Fruit fly (Drosophila melanogaster) whole organism, embryonic: Measurements from ENCODE around the gene CG17637.

Experiments
- CG10565 ChIP-seq: fragments of 200-800 bp; sonication (Bioruptor generic); optimal IDR thresholded peaks from 3 replicates; lab custom pipeline; 2016; ENCODE audit warnings: missing biosample characterization, mild to moderate bottlenecking, missing genetic modification characterization
- CG10959 ChIP-seq: fragments of 200-800 bp; sonication (Bioruptor generic); IDR thresholded peaks from 2 replicates; pipeline ENCODE4 v1.3.6; 2022; ENCODE audit warnings: missing biosample characterization, missing genetic modification characterization
- CG11695 ChIP-seq: fragments of 200-800 bp; sonication (Bioruptor generic); IDR thresholded peaks from 3 replicates; pipeline ENCODE4 v1.3.6; 2022; ENCODE audit warnings: missing biosample characterization, missing genetic modification characterization
- CG14667 ChIP-seq: fragments of 200-800 bp; sonication (Bioruptor generic); IDR thresholded peaks from 2 replicates; pipeline ENCODE4 v1.3.6; 2022; ENCODE audit warnings: missing biosample characterization, missing genetic modification characterization
- CG14710 ChIP-seq: fragments of 200-800 bp; sonication (Bioruptor generic); optimal IDR thresholded peaks from 3 replicates; lab custom pipeline; 2019; ENCODE audit warnings: missing biosample characterization, mild to moderate bottlenecking, missing genetic modification characterization, moderate library complexity
- CG17612 ChIP-seq: fragments of 200-800 bp; sonication (Bioruptor generic); IDR thresholded peaks from 2 replicates; pipeline ENCODE4 v1.3.6; 2022; ENCODE audit warnings: missing biosample characterization, missing genetic modification characterization
- CG17829 ChIP-seq: fragments of 200-800 bp; optimal IDR thresholded peaks from 2 replicates; lab custom pipeline; 2019; ENCODE audit warnings: missing biosample characterization, mild to moderate bottlenecking, missing genetic modification characterization, moderate library complexity
- CG17912 ChIP-seq: fragments of 200-800 bp; sonication (Bioruptor generic); optimal IDR thresholded peaks from 2 replicates; lab custom pipeline; 2018; ENCODE audit warnings: missing biosample characterization, mild to moderate bottlenecking, missing genetic modification characterization
- CG2202 ChIP-seq: fragments of 200-800 bp; sonication (Bioruptor generic); optimal IDR thresholded peaks from 2 replicates; lab custom pipeline; 2018; ENCODE audit warnings: missing biosample characterization, mild to moderate bottlenecking, missing genetic modification characterization
- CG30020 ChIP-seq: fragments of 200-800 bp; optimal IDR thresholded peaks from 2 replicates; lab custom pipeline; 2019; ENCODE audit warnings: missing biosample characterization, mild to moderate bottlenecking, missing genetic modification characterization, moderate library complexity
- CG31365 ChIP-seq: fragments of 200-800 bp; sonication (Bioruptor generic); optimal IDR thresholded peaks from 2 replicates; lab custom pipeline; 2018; ENCODE audit warnings: missing biosample characterization, mild to moderate bottlenecking, missing genetic modification characterization
- CG31388 ChIP-seq: fragments of 200-800 bp; sonication (Bioruptor generic); optimal IDR thresholded peaks from 2 replicates; lab custom pipeline; 2016; ENCODE audit warnings: missing biosample characterization, missing genetic modification characterization
- CG3163 ChIP-seq: fragments of 200-800 bp; sonication (Bioruptor generic); optimal IDR thresholded peaks from 3 replicates; lab custom pipeline; 2016; ENCODE audit warnings: missing biosample characterization, missing genetic modification characterization
- CG33557 ChIP-seq: fragments of 200-800 bp; sonication (Bioruptor generic); optimal IDR thresholded peaks from 2 replicates; lab custom pipeline; 2019; ENCODE audit warnings: missing biosample characterization, mild to moderate bottlenecking, missing genetic modification characterization, moderate library complexity
- CG3407 ChIP-seq: fragments of 200-800 bp; sonication (Bioruptor generic); optimal IDR thresholded peaks from 2 replicates; lab custom pipeline; 2018; ENCODE audit warnings: missing biosample characterization, mild to moderate bottlenecking, missing genetic modification characterization
- CG4707 ChIP-seq: fragments of 200-800 bp; sonication (Bioruptor generic); optimal IDR thresholded peaks from 2 replicates; lab custom pipeline; 2018; ENCODE audit warnings: missing biosample characterization, mild to moderate bottlenecking, missing genetic modification characterization, moderate library complexity
- CG4854 ChIP-seq: fragments of 200-800 bp; sonication (Bioruptor generic); optimal IDR thresholded peaks from 2 replicates; lab custom pipeline; 2016; ENCODE audit warnings: missing biosample characterization, missing genetic modification characterization, inconsistent platforms
- CG6791 ChIP-seq: fragments of 200-800 bp; sonication (Bioruptor generic); IDR thresholded peaks from 3 replicates; pipeline ENCODE4 v1.3.6; 2022; ENCODE audit warnings: missing biosample characterization, missing genetic modification characterization; ENCODE audit not compliant: partially characterized antibody
- CG6813 ChIP-seq: fragments of 200-800 bp; sonication (Bioruptor generic); optimal IDR thresholded peaks from 2 replicates; lab custom pipeline; 2017; ENCODE audit warnings: missing biosample characterization, missing genetic modification characterization, mild to moderate bottlenecking, moderate library complexity, missing genetic modification reagents
- CG8359 ChIP-seq: fragments of 200-800 bp; sonication (Bioruptor generic); optimal IDR thresholded peaks from 2 replicates; lab custom pipeline; 2017; ENCODE audit warnings: missing biosample characterization, mild to moderate bottlenecking, missing genetic modification characterization, borderline replicate concordance
- CG8765 ChIP-seq: fragments of 200-800 bp; sonication (Bioruptor generic); IDR thresholded peaks from 2 replicates; pipeline ENCODE4 v1.3.6; 2022; ENCODE audit warnings: missing biosample characterization, missing genetic modification characterization
- CG9215 ChIP-seq: fragments of 200-800 bp; sonication (Bioruptor generic); IDR thresholded peaks from 2 replicates; pipeline ENCODE4 v1.3.6; 2022; ENCODE audit warnings: missing biosample characterization, missing genetic modification characterization
- Chrac-16 ChIP-seq: fragments of 200-800 bp; sonication (Bioruptor generic); optimal IDR thresholded peaks from 3 replicates; lab custom pipeline; 2016; ENCODE audit warnings: missing biosample characterization, missing genetic modification characterization
- D19A ChIP-seq: fragments of 200-800 bp; optimal IDR thresholded peaks from 3 replicates; lab custom pipeline; 2019; ENCODE audit warnings: missing biosample characterization, mild to moderate bottlenecking, missing genetic modification characterization, moderate library complexity
- Dbx ChIP-seq: fragments of 200-800 bp; sonication (Bioruptor generic); IDR thresholded peaks from 3 replicates; pipeline ENCODE4 v1.3.6; 2022; ENCODE audit warnings: missing biosample characterization, missing genetic modification characterization
- Dfd ChIP-seq, 2 experiments: fragments of >200 bp; optimal IDR thresholded peaks; 2 replicates each; lab custom pipeline; 2017; ENCODE audit warnings: missing biosample characterization in 2 of 2, missing genetic modification characterization in 2 of 2
- Dll ChIP-seq: fragments of 200-800 bp; sonication (Bioruptor generic); IDR thresholded peaks from 4 replicates; pipeline ENCODE4 v1.3.6; 2022; ENCODE audit warnings: missing biosample characterization, missing genetic modification characterization; ENCODE audit not compliant: partially characterized antibody
- Drgx ChIP-seq: fragments of 200-800 bp; sonication (Bioruptor generic); IDR thresholded peaks from 2 replicates; pipeline ENCODE4 v1.3.6; 2022; ENCODE audit warnings: missing biosample characterization, missing genetic modification characterization
- HmgZ ChIP-seq: fragments of 200-800 bp; sonication (Bioruptor generic); optimal IDR thresholded peaks from 2 replicates; lab custom pipeline; 2018; ENCODE audit warnings: missing biosample characterization, mild to moderate bottlenecking, missing genetic modification characterization
- Optix ChIP-seq: fragments of 200-800 bp; sonication (Bioruptor generic); IDR thresholded peaks from 3 replicates; pipeline ENCODE4 v1.3.6; 2022; ENCODE audit warnings: missing biosample characterization, missing genetic modification characterization
- Rx ChIP-seq: fragments of 200-800 bp; sonication (Bioruptor generic); IDR thresholded peaks from 2 replicates; pipeline ENCODE4 v1.3.6; 2022; ENCODE audit warnings: missing biosample characterization, missing genetic modification characterization
- Sox102F ChIP-seq: fragments of 200-800 bp; sonication (Bioruptor generic); optimal IDR thresholded peaks from 2 replicates; lab custom pipeline; 2018; ENCODE audit warnings: missing biosample characterization, mild to moderate bottlenecking, missing genetic modification characterization, moderate library complexity
- al ChIP-seq: fragments of 200-800 bp; sonication (Bioruptor generic); IDR thresholded peaks from 2 replicates; pipeline ENCODE4 v1.3.6; 2022; ENCODE audit warnings: missing biosample characterization, missing genetic modification characterization
- ase ChIP-seq: fragments of 200-800 bp; sonication (Bioruptor generic); IDR thresholded peaks from 3 replicates; pipeline ENCODE4 v1.3.6; 2022; ENCODE audit warnings: missing biosample characterization, missing genetic modification characterization
- ato ChIP-seq: fragments of 200-800 bp; sonication (Bioruptor generic); IDR thresholded peaks from 2 replicates; pipeline ENCODE4 v1.3.6; 2022; ENCODE audit warnings: missing biosample characterization, missing genetic modification characterization; ENCODE audit not compliant: partially characterized antibody
- bigmax ChIP-seq: fragments of 200-800 bp; sonication (Bioruptor generic); optimal IDR thresholded peaks from 2 replicates; lab custom pipeline; 2018; ENCODE audit warnings: missing biosample characterization, mild to moderate bottlenecking, missing genetic modification characterization
- btn ChIP-seq: fragments of 200-800 bp; sonication (Bioruptor generic); optimal IDR thresholded peaks from 2 replicates; lab custom pipeline; 2016; ENCODE audit warnings: missing biosample characterization, missing genetic modification characterization
- dimm ChIP-seq: fragments of 200-800 bp; sonication (Bioruptor generic); IDR thresholded peaks from 2 replicates; pipeline ENCODE4 v1.3.6; 2022; ENCODE audit warnings: missing biosample characterization, missing genetic modification characterization
- dm ChIP-seq: fragments of 200-800 bp; sonication (Bioruptor generic); optimal IDR thresholded peaks from 3 replicates; lab custom pipeline; 2016; ENCODE audit warnings: missing biosample characterization, missing genetic modification characterization
- eyg ChIP-seq: fragments of 200-800 bp; sonication (Bioruptor generic); optimal IDR thresholded peaks from 3 replicates; lab custom pipeline; 2016; ENCODE audit warnings: missing biosample characterization, missing genetic modification characterization
- gcm ChIP-seq: fragments of 200-800 bp; sonication (Bioruptor generic); optimal IDR thresholded peaks from 2 replicates; lab custom pipeline; 2019; ENCODE audit warnings: missing biosample characterization, mild to moderate bottlenecking, missing genetic modification characterization, moderate library complexity
- knrl ChIP-seq: fragments of 200-800 bp; sonication (Bioruptor generic); IDR thresholded peaks from 3 replicates; pipeline ENCODE4 v1.3.6; 2022; ENCODE audit warnings: missing biosample characterization, missing genetic modification characterization; ENCODE audit not compliant: partially characterized antibody
- lola ChIP-seq, 3 experiments: fragments of >200 bp in 2 of 3; fragments of 200-800 bp in 1 of 3; sonication (Bioruptor generic) in 1 of 3; optimal IDR thresholded peaks; 2 replicates each; lab custom pipeline; 2017 to 2019; ENCODE audit warnings: missing biosample characterization in 3 of 3, missing genetic modification characterization in 3 of 3, mild to moderate bottlenecking in 1 of 3, moderate library complexity in 1 of 3
- nerfin-1 ChIP-seq: fragments of 200-800 bp; sonication (Bioruptor generic); optimal IDR thresholded peaks from 3 replicates; lab custom pipeline; 2019; ENCODE audit warnings: missing biosample characterization, mild to moderate bottlenecking, missing genetic modification characterization, moderate library complexity
- ro ChIP-seq: fragments of 200-800 bp; sonication (Bioruptor generic); IDR thresholded peaks from 2 replicates; pipeline ENCODE4 v1.3.6; 2022; ENCODE audit warnings: missing biosample characterization, missing genetic modification characterization
- run ChIP-seq: fragments of 200-800 bp; sonication (Bioruptor generic); optimal IDR thresholded peaks from 3 replicates; lab custom pipeline; 2018; ENCODE audit warnings: missing biosample characterization, mild to moderate bottlenecking, missing genetic modification characterization
- shn ChIP-seq: fragments of 200-800 bp; sonication (Bioruptor generic); optimal IDR thresholded peaks from 3 replicates; lab custom pipeline; 2016; ENCODE audit warnings: missing biosample characterization, missing genetic modification characterization
- trh ChIP-seq: fragments of 200-800 bp; sonication (Bioruptor generic); optimal IDR thresholded peaks from 2 replicates; lab custom pipeline; 2016; ENCODE audit warnings: missing biosample characterization, missing genetic modification characterization
- twi ChIP-seq: fragments of 200-800 bp; optimal IDR thresholded peaks from 2 replicates; lab custom pipeline; 2019; ENCODE audit warnings: missing biosample characterization, mild to moderate bottlenecking, missing genetic modification characterization, moderate library complexity

Gene CG17637

DNA sequence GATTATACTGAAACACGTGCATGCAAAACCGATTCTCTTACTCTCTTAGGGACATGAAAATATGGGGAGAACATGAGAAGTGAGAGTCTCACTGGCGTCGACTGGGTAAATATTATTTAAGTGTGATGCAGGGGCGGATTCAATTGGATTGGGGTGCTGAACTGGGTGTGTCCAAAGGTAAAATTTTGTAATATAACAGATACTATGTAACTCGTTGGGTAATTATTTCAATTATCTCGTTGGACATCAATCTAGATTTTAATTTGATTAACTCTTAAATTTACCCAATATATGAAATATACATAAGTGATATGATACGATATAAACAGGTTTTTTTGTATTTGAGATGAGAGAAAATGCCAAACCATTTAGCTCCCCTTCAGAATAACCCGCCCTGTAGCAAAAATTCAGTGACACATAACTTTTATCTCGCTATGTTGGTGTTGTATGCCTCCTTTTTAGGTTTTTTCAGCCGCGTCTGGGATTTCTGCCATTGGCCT, 4.2 kb downstream of the CG17637 start (continued):
- TF ChIP-seq Sox102F (GFP tag; lab: Kevin White, UChicago): peak; percentile 88
- peak; percentile 84 for TF ChIP-seq CG8359 (GFP tag; lab: Kevin White, UChicago)
- peak; percentile 72; the same call in 1 of the 2 replicates for TF ChIP-seq ro (GFP tag; lab: Robert Waterston, UW)
- peak in 1 of 3 experiments; percentile 72 for TF ChIP-seq lola (GFP tag; optimal IDR thresholded peaks at IDR 0.05; lab: Kevin White, UChicago)
- TF ChIP-seq Dfd (GFP tag; optimal IDR thresholded peaks at IDR 0.05; lab: Kevin White, UChicago): peak in 1 of 2 experiments; percentile 94
- peak; percentile 66 for TF ChIP-seq CG4707 (GFP tag; lab: Kevin White, UChicago)
- TF ChIP-seq Drgx: no peak; the same call in 1 of the 2 replicates
- peak; percentile 74 for TF ChIP-seq Rx
- no peak; the same call in 1 of the 2 replicates for TF ChIP-seq CG14667 (GFP tag; lab: Robert Waterston, UW)
- peak; percentile 93 for TF ChIP-seq Chrac-16 (GFP tag; lab: Kevin White, UChicago)
- TF ChIP-seq CG10565 (GFP tag; lab: Kevin White, UChicago): peak; percentile 18
- peak; percentile 63; the same call in 2 of the 3 replicates for TF ChIP-seq knrl (GFP tag; lab: Robert Waterston, UW)
- TF ChIP-seq CG30020 (tag; lab: Kevin White, UChicago): peak; percentile 49
- peak; percentile 68 for TF ChIP-seq gcm (GFP tag; lab: Kevin White, UChicago)
- peak; percentile 84 for TF ChIP-seq trh (GFP tag; lab: Kevin White, UChicago)
- peak; percentile 86 for TF ChIP-seq CG4854 (GFP tag; lab: Kevin White, UChicago)
- peak; percentile 73 for TF ChIP-seq run (tag; lab: Kevin White, UChicago)
- TF ChIP-seq ato (GFP tag; lab: Robert Waterston, UW): no peak
- TF ChIP-seq shn: peak; percentile 86
- TF ChIP-seq CG6791: 0 out of 3 replicates have a peak, but pooled peaks have one; percentile 51
- TF ChIP-seq CG9215 (GFP tag; lab: Robert Waterston, UW): peak; percentile 97
- TF ChIP-seq CG2202 (tag; lab: Kevin White, UChicago): peak; percentile 60
- peak; percentile 98 for TF ChIP-seq Dbx
- peak; percentile 79 for TF ChIP-seq CG33557
- peak; percentile 20 for TF ChIP-seq CG17912
- TF ChIP-seq CG6813 (GFP tag; lab: Kevin White, UChicago): peak; percentile 92
- peak; percentile 91 for TF ChIP-seq CG17612
- TF ChIP-seq CG17829 (tag; lab: Kevin White, UChicago): peak; percentile 90
- TF ChIP-seq CG14710 (tag; lab: Kevin White, UChicago): peak; percentile 83
- TF ChIP-seq eyg (GFP tag; lab: Kevin White, UChicago): peak; percentile 82
- peak; percentile 83 for TF ChIP-seq CG10959
- peak; percentile 54; the same call in 1 of the 3 replicates for TF ChIP-seq Optix (GFP tag; lab: Robert Waterston, UW)
- peak; percentile 78 for TF ChIP-seq CG31365 (tag; lab: Kevin White, UChicago)
- TF ChIP-seq al: peak; percentile 95
- TF ChIP-seq dimm: peak; percentile 62
- peak; percentile 30 for TF ChIP-seq bigmax (GFP tag; lab: Kevin White, UChicago)
- peak; percentile 85 for TF ChIP-seq CG31388 (GFP tag; lab: Kevin White, UChicago)
- peak; percentile 85 for TF ChIP-seq D19A (tag; lab: Kevin White, UChicago)
- TF ChIP-seq CG3407 (GFP tag; lab: Kevin White, UChicago): peak; percentile 73
- TF ChIP-seq btn: peak; percentile 21
- TF ChIP-seq Dll (GFP tag; lab: Robert Waterston, UW): 0 out of 4 replicates have a peak, but pooled peaks have one; percentile 14
- peak; percentile 97 for TF ChIP-seq HmgZ (tag; lab: Kevin White, UChicago)
- TF ChIP-seq nerfin-1: peak; percentile 85
- TF ChIP-seq twi (tag; lab: Kevin White, UChicago): no peak
- TF ChIP-seq CG11695 (GFP tag; lab: Robert Waterston, UW): peak; percentile 93
- TF ChIP-seq dm (GFP tag; lab: Kevin White, UChicago): peak; percentile 75
- peak; percentile 88 for TF ChIP-seq CG3163 (GFP tag; lab: Kevin White, UChicago)
- peak; percentile 84; the same call in 1 of the 2 replicates for TF ChIP-seq CG8765 (GFP tag; lab: Robert Waterston, UW)
- peak; percentile 84; the same call in 2 of the 3 replicates for TF ChIP-seq ase
